Worm (Caenorhabditis elegans) whole organism, L2 larva: ENCODE data around the gene cpn-2.

Experiments used
- Y55F3AM.14 ChIP-seq: fragments of 200-800 bp; sonication (Bioruptor generic); optimal IDR thresholded peaks from 2 replicates; lab custom pipeline; 2018; ENCODE audit warnings: mild to moderate bottlenecking, missing genetic modification characterization, missing compliant biosample characterization
- alr-1 ChIP-seq: fragments of 150-350 bp; optimal IDR thresholded peaks from 2 replicates; lab custom pipeline; 2014; ENCODE audit warnings: missing biosample characterization, missing genetic modification characterization
- blmp-1 ChIP-seq: sonication (generic microtip); optimal IDR thresholded peaks from 2 replicates; lab custom pipeline; 2017; ENCODE audit warnings: missing genetic modification characterization, mild to moderate bottlenecking, missing compliant biosample characterization, antibody characterized with exemption, moderate library complexity; ENCODE audit not compliant: insufficient read depth
- egl-27 ChIP-seq: sonication (generic microtip); optimal IDR thresholded peaks from 3 replicates; lab custom pipeline; 2017; ENCODE audit warnings: missing biosample characterization, missing genetic modification reagents, missing genetic modification characterization
- mbf-1 ChIP-seq: sonication (generic microtip); optimal IDR thresholded peaks from 2 replicates; lab custom pipeline; 2017; ENCODE audit warnings: missing biosample characterization, missing genetic modification characterization
- nhr-11 ChIP-seq: fragments of 150-350 bp; optimal IDR thresholded peaks from 2 replicates; lab custom pipeline; 2014; ENCODE audit warnings: missing biosample characterization, missing genetic modification characterization
- nhr-129 ChIP-seq: fragments of 150-350 bp; optimal IDR thresholded peaks from 2 replicates; lab custom pipeline; 2014; ENCODE audit warnings: missing biosample characterization, missing genetic modification characterization
- nhr-21 ChIP-seq: fragments of 150-350 bp; optimal IDR thresholded peaks from 2 replicates; lab custom pipeline; 2014; ENCODE audit warnings: missing biosample characterization, missing genetic modification characterization
- nhr-25 ChIP-seq: fragments of 150-350 bp; sonication (generic microtip); optimal IDR thresholded peaks from 3 replicates; lab custom pipeline; 2014; ENCODE audit warnings: missing biosample characterization, missing genetic modification characterization
- skn-1 ChIP-seq: sonication (generic microtip); optimal IDR thresholded peaks from 2 replicates; lab custom pipeline; 2017; ENCODE audit warnings: missing biosample characterization, missing genetic modification characterization
- unc-62 ChIP-seq: fragments of 150-350 bp; optimal IDR thresholded peaks from 2 replicates; lab custom pipeline; 2014; ENCODE audit warnings: missing biosample characterization, missing genetic modification reagents, missing genetic modification characterization
- zag-1 ChIP-seq: fragments of 150-350 bp; optimal IDR thresholded peaks from 2 replicates; lab custom pipeline; 2014; ENCODE audit warnings: missing biosample characterization, missing genetic modification characterization

DNA sequence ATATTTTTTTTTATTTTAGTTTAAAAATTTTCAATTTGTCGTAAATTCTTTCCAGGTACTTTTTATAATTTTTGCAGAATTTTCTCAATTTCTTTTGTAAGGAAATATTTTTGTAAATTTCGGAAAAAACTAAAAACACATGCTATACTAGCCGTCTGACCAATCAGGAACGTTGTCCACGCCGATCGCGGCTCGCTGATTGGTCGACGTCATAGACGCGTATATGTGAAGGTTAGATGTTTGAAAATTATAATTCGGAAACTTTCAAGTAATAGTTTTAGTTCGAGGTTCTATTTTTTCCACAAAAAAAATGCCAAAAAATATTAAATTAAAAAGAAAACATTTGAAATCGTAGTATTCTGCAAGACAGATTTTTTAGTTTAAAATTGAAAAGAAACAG is 34.7 kb downstream of the cpn-2 start:
- TF ChIP-seq alr-1 (tag; lab: Kevin White, UChicago) (no peak), mbf-1 (tag; lab: Kevin White, UChicago) (no peak), nhr-21 (tag; lab: Kevin White, UChicago) (no peak), unc-62 (GFP tag; lab: Kevin White, UChicago) (no peak), nhr-25 (tag; lab: Kevin White, UChicago) (no peak), skn-1 (tag; lab: Kevin White, UChicago) (no peak), nhr-11 (no peak), egl-27 (no peak), zag-1 (tag; lab: Kevin White, UChicago) (no peak), Y55F3AM.14 (GFP tag; lab: Kevin White, UChicago) (no peak), blmp-1 (tag; lab: Kevin White, UChicago) (no peak), nhr-129 (tag; lab: Kevin White, UChicago) (no peak)
